Worm (Caenorhabditis elegans): ENCODE results near the gene Y79H2A.3.

- TF ChIP-seq unc-86 (tag; optimal IDR thresholded peaks at IDR 0.05) (no peak), ztf-11 (tag; optimal IDR thresholded peaks at IDR 0.05) (no peak), unc-130 (tag; optimal IDR thresholded peaks at IDR 0.05) (no peak), egl-27 (tag; optimal IDR thresholded peaks at IDR 0.05) (no peak), nhr-20 (tag; optimal IDR thresholded peaks at IDR 0.05) (no peak), fkh-4 (tag; optimal IDR thresholded peaks at IDR 0.05; ENCODE audit: borderline replicate concordance) (no peak), fkh-10 (GFP tag; optimal IDR thresholded peaks at IDR 0.05) (no peak), skn-1 (tag; optimal IDR thresholded peaks at IDR 0.05) (no peak), nhr-11 (tag; optimal IDR thresholded peaks at IDR 0.05) (no peak), ama-1 (optimal IDR thresholded peaks at IDR 0.05) (no peak), ces-1 (GFP tag; optimal IDR thresholded peaks at IDR 0.05) (no peak), aly-2 (tag; optimal IDR thresholded peaks at IDR 0.05) (no peak), ceh-82 (tag; optimal IDR thresholded peaks at IDR 0.05) (no peak)
These were observed 30.0 kb upstream of the Y79H2A.3 start for ce11 chrIII:12081992-12082628.

Measured in whole organism, L1 larva.